Worm (Caenorhabditis elegans) whole organism, young adult: ENCODE measurements around the gene C30G12.1.

Experiments used
- C06A6.2 ChIP-seq: fragments of 200-800 bp; sonication (Bioruptor generic); conservative IDR thresholded peaks from 2 replicates; pipeline ENCODE4 v1.3.6; 2022; ENCODE audit warnings: missing genetic modification characterization, missing compliant biosample characterization
- C17E4.6 ChIP-seq: fragments of 200-800 bp; sonication (Bioruptor generic); IDR thresholded peaks from 2 replicates; pipeline ENCODE4 v1.3.6; 2022; ENCODE audit warnings: missing genetic modification reagents, missing genetic modification characterization, missing compliant biosample characterization
- F23B12.7 ChIP-seq: sonication (generic microtip); optimal IDR thresholded peaks from 2 replicates; lab custom pipeline; 2017; ENCODE audit warnings: missing genetic modification characterization, mild to moderate bottlenecking, missing compliant biosample characterization, antibody characterized with exemption, moderate library complexity; ENCODE audit not compliant: insufficient read depth
- F37B4.10 ChIP-seq: fragments of 200-800 bp; sonication (Bioruptor generic); IDR thresholded peaks from 2 replicates; pipeline ENCODE4 v1.3.6; 2022; ENCODE audit warnings: missing genetic modification characterization, missing compliant biosample characterization
- F57A8.1 ChIP-seq: fragments of 200-800 bp; sonication (Bioruptor generic); optimal IDR thresholded peaks from 2 replicates; lab custom pipeline; 2018; ENCODE audit warnings: mild to moderate bottlenecking, missing genetic modification characterization, moderate library complexity, missing compliant biosample characterization
- Y53F4B.3 ChIP-seq: fragments of 200-800 bp; sonication (Bioruptor generic); IDR thresholded peaks from 2 replicates; pipeline ENCODE4 v1.3.6; 2022; ENCODE audit warnings: missing genetic modification reagents, missing genetic modification characterization, missing compliant biosample characterization
- Y53G8AR.9 ChIP-seq: fragments of 200-800 bp; sonication (Bioruptor generic); conservative IDR thresholded peaks from 2 replicates; pipeline ENCODE4 v1.3.6; 2022; ENCODE audit warnings: missing genetic modification reagents, missing genetic modification characterization, missing compliant biosample characterization
- Y67H2A.10 ChIP-seq: fragments of 200-800 bp; sonication (Bioruptor generic); conservative IDR thresholded peaks from 2 replicates; pipeline ENCODE4 v1.3.6; 2022; ENCODE audit warnings: missing genetic modification reagents, missing genetic modification characterization, missing compliant biosample characterization
- akir-1 ChIP-seq: fragments of 200-800 bp; sonication (Bioruptor generic); optimal IDR thresholded peaks from 2 replicates; lab custom pipeline; 2018; ENCODE audit warnings: mild to moderate bottlenecking, missing genetic modification characterization, moderate library complexity, missing compliant biosample characterization
- ama-1 ChIP-seq, 3 experiments: fragments of 150-350 bp in 1 of 3; sonication (generic microtip) in 2 of 3; optimal IDR thresholded peaks; 2 replicates each; lab custom pipeline; 2014 to 2018; ENCODE audit warnings: missing biosample characterization in 2 of 3, missing genetic modification characterization in 2 of 3, missing genetic modification reagents in 2 of 3
- aptf-2 ChIP-seq: fragments of 200-800 bp; sonication (Bioruptor generic); conservative IDR thresholded peaks from 2 replicates; pipeline ENCODE4 v1.3.6; 2022; ENCODE audit warnings: missing genetic modification reagents, missing genetic modification characterization, missing compliant biosample characterization
- aptf-3 ChIP-seq: fragments of 200-800 bp; sonication (Bioruptor generic); IDR thresholded peaks from 2 replicates; pipeline ENCODE4 v1.3.6; 2022; ENCODE audit warnings: missing genetic modification characterization, missing compliant biosample characterization
- athp-1 ChIP-seq: sonication (generic microtip); optimal IDR thresholded peaks from 2 replicates; lab custom pipeline; 2017; ENCODE audit warnings: mild to moderate bottlenecking, missing genetic modification characterization, missing compliant biosample characterization
- attf-3 ChIP-seq: fragments of 200-800 bp; sonication (Bioruptor generic); conservative IDR thresholded peaks from 2 replicates; pipeline ENCODE4 v1.3.6; 2022; ENCODE audit warnings: missing genetic modification reagents, missing genetic modification characterization, missing compliant biosample characterization
- attf-5 ChIP-seq: fragments of 200-800 bp; sonication (Bioruptor generic); optimal IDR thresholded peaks from 2 replicates; lab custom pipeline; 2018; ENCODE audit warnings: mild to moderate bottlenecking, missing genetic modification characterization, missing compliant biosample characterization
- cebp-2 ChIP-seq: fragments of 200-800 bp; sonication (Bioruptor generic); IDR thresholded peaks from 2 replicates; pipeline ENCODE4 v1.3.6; 2022; ENCODE audit warnings: missing genetic modification characterization, missing compliant biosample characterization
- ceh-100 ChIP-seq: fragments of 200-800 bp; sonication (Bioruptor generic); IDR thresholded peaks from 2 replicates; pipeline ENCODE4 v1.3.6; 2022; ENCODE audit warnings: missing genetic modification reagents, missing genetic modification characterization, missing compliant biosample characterization
- ceh-40 ChIP-seq: fragments of 200-800 bp; sonication (Bioruptor generic); IDR thresholded peaks from 2 replicates; pipeline ENCODE4 v1.3.6; 2022; ENCODE audit warnings: missing genetic modification characterization, missing compliant biosample characterization
- dox-1 ChIP-seq: fragments of 200-800 bp; sonication (Bioruptor generic); IDR thresholded peaks from 2 replicates; pipeline ENCODE4 v1.3.6; 2022; ENCODE audit warnings: missing genetic modification reagents, missing genetic modification characterization, missing compliant biosample characterization
- dpff-1 ChIP-seq: sonication (generic microtip); optimal IDR thresholded peaks from 2 replicates; lab custom pipeline; 2017; ENCODE audit warnings: mild to moderate bottlenecking, missing genetic modification characterization, missing compliant biosample characterization
- egl-44 ChIP-seq: fragments of 200-800 bp; sonication (Bioruptor generic); IDR thresholded peaks from 2 replicates; pipeline ENCODE4 v1.3.6; 2022; ENCODE audit warnings: missing genetic modification reagents, missing genetic modification characterization, missing compliant biosample characterization
- egrh-3 ChIP-seq: fragments of 200-800 bp; sonication (Bioruptor generic); IDR thresholded peaks from 2 replicates; pipeline ENCODE4 v1.3.6; 2022; ENCODE audit warnings: missing genetic modification reagents, missing genetic modification characterization, missing compliant biosample characterization
- ekl-4 ChIP-seq: fragments of 200-800 bp; sonication (Bioruptor generic); IDR thresholded peaks from 2 replicates; pipeline ENCODE4 v1.3.6; 2022; ENCODE audit warnings: missing genetic modification reagents, missing genetic modification characterization, missing compliant biosample characterization
- ets-4 ChIP-seq: fragments of 200-800 bp; sonication (Bioruptor generic); optimal IDR thresholded peaks from 2 replicates; lab custom pipeline; 2018; ENCODE audit warnings: mild to moderate bottlenecking, missing genetic modification characterization, missing compliant biosample characterization
- fkh-3 ChIP-seq: sonication (generic microtip); optimal IDR thresholded peaks from 2 replicates; lab custom pipeline; 2016; ENCODE audit warnings: mild to moderate bottlenecking, missing genetic modification characterization, missing compliant biosample characterization
- gei-17 ChIP-seq: fragments of 200-800 bp; sonication (Bioruptor generic); optimal IDR thresholded peaks from 2 replicates; lab custom pipeline; 2018; ENCODE audit warnings: mild to moderate bottlenecking, missing genetic modification characterization, missing compliant biosample characterization
- him-1 ChIP-seq: sonication (generic microtip); optimal IDR thresholded peaks from 2 replicates; lab custom pipeline; 2016; ENCODE audit warnings: missing genotype, missing genetic modification reagents, missing genetic modification characterization, missing compliant biosample characterization
- hmg-20 ChIP-seq: fragments of 200-800 bp; sonication (Bioruptor generic); IDR thresholded peaks from 2 replicates; pipeline ENCODE4 v1.3.6; 2022; ENCODE audit warnings: missing genetic modification reagents, missing genetic modification characterization, missing compliant biosample characterization
- hsf-1 ChIP-seq: fragments of 200-800 bp; sonication (Bioruptor generic); IDR thresholded peaks from 2 replicates; pipeline ENCODE4 v1.3.6; 2022; ENCODE audit warnings: missing genetic modification reagents, missing genetic modification characterization, missing compliant biosample characterization
- lin-26 ChIP-seq: fragments of 200-800 bp; sonication (Bioruptor generic); IDR thresholded peaks from 2 replicates; pipeline ENCODE4 v1.3.6; 2022; ENCODE audit warnings: missing genetic modification reagents, missing genetic modification characterization, missing compliant biosample characterization
- madf-6 ChIP-seq: fragments of 200-800 bp; sonication (Bioruptor generic); IDR thresholded peaks from 2 replicates; pipeline ENCODE4 v1.3.6; 2022; ENCODE audit warnings: missing genetic modification reagents, missing genetic modification characterization, missing compliant biosample characterization
- mcd-1 ChIP-seq: fragments of 200-800 bp; sonication (Bioruptor generic); IDR thresholded peaks from 2 replicates; pipeline ENCODE4 v1.3.6; 2022; ENCODE audit warnings: missing genetic modification reagents, missing genetic modification characterization, missing compliant biosample characterization
- mel-28 ChIP-seq: sonication (generic microtip); optimal IDR thresholded peaks from 2 replicates; lab custom pipeline; 2016; ENCODE audit warnings: borderline replicate concordance, mild to moderate bottlenecking, missing genetic modification characterization, missing compliant biosample characterization
- nfya-2 ChIP-seq: fragments of 200-800 bp; sonication (Bioruptor generic); IDR thresholded peaks from 2 replicates; pipeline ENCODE4 v1.3.6; 2022; ENCODE audit warnings: missing genetic modification reagents, missing genetic modification characterization, missing compliant biosample characterization
- nhr-120 ChIP-seq: fragments of 200-800 bp; sonication (Bioruptor generic); IDR thresholded peaks from 2 replicates; pipeline ENCODE4 v1.3.6; 2022; ENCODE audit warnings: missing genetic modification characterization, missing compliant biosample characterization
- nhr-179 ChIP-seq: sonication (generic microtip); optimal IDR thresholded peaks from 2 replicates; lab custom pipeline; 2016; ENCODE audit warnings: mild to moderate bottlenecking, missing genetic modification characterization, missing compliant biosample characterization
- nhr-80 ChIP-seq: sonication (generic microtip); optimal IDR thresholded peaks from 2 replicates; lab custom pipeline; 2016; ENCODE audit warnings: missing genetic modification characterization, missing compliant biosample characterization
- rcor-1 ChIP-seq: fragments of 200-800 bp; sonication (Bioruptor generic); IDR thresholded peaks from 2 replicates; pipeline ENCODE4 v1.3.6; 2022; ENCODE audit warnings: missing genetic modification reagents, missing genetic modification characterization, missing compliant biosample characterization
- rec-8 ChIP-seq, 2 experiments: sonication (generic microtip); optimal IDR thresholded peaks; 2 replicates each; lab custom pipeline; 2016; ENCODE audit warnings: mild to moderate bottlenecking in 2 of 2, missing genetic modification characterization in 2 of 2, missing genetic modification reagents in 2 of 2, missing genotype in 2 of 2, missing biosample characterization in 1 of 2, missing compliant biosample characterization in 1 of 2, moderate library complexity in 1 of 2
- repo-1 ChIP-seq: sonication (generic microtip); optimal IDR thresholded peaks from 2 replicates; lab custom pipeline; 2017; ENCODE audit warnings: mild to moderate bottlenecking, missing genetic modification characterization, missing compliant biosample characterization
- sea-2 ChIP-seq: fragments of 200-800 bp; sonication (Bioruptor generic); IDR thresholded peaks from 2 replicates; pipeline ENCODE4 v1.3.6; 2022; ENCODE audit warnings: missing genetic modification characterization, missing compliant biosample characterization
- snpc-1.1 ChIP-seq: sonication (generic microtip); optimal IDR thresholded peaks from 2 replicates; lab custom pipeline; 2017; ENCODE audit warnings: missing genetic modification characterization, mild to moderate bottlenecking, missing compliant biosample characterization, antibody characterized with exemption, moderate library complexity, missing genotype, missing genetic modification reagents; ENCODE audit not compliant: insufficient read depth
- snpc-3.4 ChIP-seq: sonication (generic microtip); optimal IDR thresholded peaks from 2 replicates; lab custom pipeline; 2017; ENCODE audit warnings: missing genetic modification characterization, mild to moderate bottlenecking, missing compliant biosample characterization, antibody characterized with exemption, moderate library complexity, missing genotype, missing genetic modification reagents
- somi-1 ChIP-seq: fragments of 200-800 bp; sonication (Bioruptor generic); optimal IDR thresholded peaks from 2 replicates; lab custom pipeline; 2018; ENCODE audit warnings: mild to moderate bottlenecking, missing genetic modification characterization, missing compliant biosample characterization
- tbp1 ChIP-seq: fragments of 200-800 bp; sonication (Bioruptor generic); optimal IDR thresholded peaks from 2 replicates; lab custom pipeline; 2018; ENCODE audit warnings: mild to moderate bottlenecking, missing genetic modification characterization, missing compliant biosample characterization
- tbx-9 ChIP-seq: sonication (generic microtip); optimal IDR thresholded peaks from 2 replicates; lab custom pipeline; 2016; ENCODE audit warnings: borderline replicate concordance, missing genetic modification characterization, inconsistent platforms, missing compliant biosample characterization
- ztf-18 ChIP-seq: sonication (generic microtip); optimal IDR thresholded peaks from 2 replicates; lab custom pipeline; 2016; ENCODE audit warnings: missing genotype, mild to moderate bottlenecking, missing genetic modification characterization, missing compliant biosample characterization
- ztf-3 ChIP-seq: fragments of 200-800 bp; sonication (Bioruptor generic); optimal IDR thresholded peaks from 2 replicates; lab custom pipeline; 2018; ENCODE audit warnings: mild to moderate bottlenecking, missing genetic modification characterization, missing compliant biosample characterization

The C30G12.1 gene

DNA sequence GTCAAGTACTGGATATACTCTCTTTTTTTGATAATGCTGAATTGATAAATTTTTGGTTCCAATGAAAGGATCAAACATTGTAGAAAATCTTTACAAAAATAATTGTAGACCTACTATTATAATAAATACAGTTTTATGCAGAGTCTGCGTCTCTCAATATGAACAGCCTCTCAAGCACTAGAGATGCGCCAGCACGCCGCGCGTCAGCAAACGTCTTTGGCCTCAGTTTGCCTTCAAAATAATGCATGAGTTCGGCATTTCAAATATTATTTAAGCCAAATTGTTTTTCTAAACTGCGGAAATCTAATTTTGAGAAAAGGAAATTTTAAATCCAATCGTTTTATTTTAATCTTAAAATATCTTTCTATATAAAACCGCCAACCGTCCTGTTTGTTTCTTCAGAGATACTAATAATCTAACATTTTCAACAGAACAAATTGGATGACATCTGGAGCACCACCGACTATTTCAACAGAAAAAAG, 2.6 kb downstream of the C30G12.1 start, which contains the start of gene cul-4 (continued):
- TF ChIP-seq snpc-3.4 (tag; lab: Kevin White, UChicago), result peak; percentile 91
- TF ChIP-seq Y67H2A.10 (GFP tag; lab: Robert Waterston, UW), result no peak
- no peak for TF ChIP-seq akir-1 (GFP tag; lab: Kevin White, UChicago)
- no peak for TF ChIP-seq ama-1 (optimal IDR thresholded peaks at IDR 0.05; lab: Kevin White, UChicago)
- TF ChIP-seq ama-1 (GFP tag; optimal IDR thresholded peaks at IDR 0.05; lab: Kevin White, UChicago), result no peak
- TF ChIP-seq Y53G8AR.9, result peak; percentile 65; the same call in 1 of the 2 replicates
- TF ChIP-seq ets-4 (GFP tag; lab: Kevin White, UChicago), result no peak
- no peak for TF ChIP-seq egl-44 (GFP tag; lab: Robert Waterston, UW)
- peak; percentile 79 for TF ChIP-seq snpc-1.1 (tag; lab: Kevin White, UChicago)
- TF ChIP-seq ekl-4, result peak; percentile 73
- no peak for TF ChIP-seq fkh-3 (tag; lab: Kevin White, UChicago)
- no peak for TF ChIP-seq Y53F4B.3 (GFP tag; lab: Robert Waterston, UW)
- TF ChIP-seq nhr-80 (tag; lab: Kevin White, UChicago), result peak; percentile 22
- no peak for TF ChIP-seq dpff-1 (tag; lab: Kevin White, UChicago)
- TF ChIP-seq ztf-3 (GFP tag; lab: Kevin White, UChicago), result no peak
- no peak for TF ChIP-seq athp-1
- no peak for TF ChIP-seq C06A6.2 (GFP tag; lab: Robert Waterston, UW)
- TF ChIP-seq gei-17 (GFP tag; lab: Kevin White, UChicago), result no peak
- 0 out of 2 replicates have a peak, but pooled peaks have one; percentile 51 for TF ChIP-seq hmg-20
- TF ChIP-seq repo-1 (tag; lab: Kevin White, UChicago), result peak; percentile 12
- no peak for TF ChIP-seq ceh-40 (GFP tag; lab: Robert Waterston, UW)
- no peak for TF ChIP-seq tbx-9 (tag; lab: Kevin White, UChicago)
- peak; percentile 99 for TF ChIP-seq madf-6 (GFP tag; lab: Robert Waterston, UW)
- peak; percentile 68 for TF ChIP-seq tbp1 (GFP tag; lab: Kevin White, UChicago)
- peak; percentile 54 for TF ChIP-seq F23B12.7
- no peak for TF ChIP-seq nhr-179
- TF ChIP-seq ztf-18 (tag; lab: Kevin White, UChicago), result peak; percentile 98
- TF ChIP-seq sea-2 (GFP tag; lab: Robert Waterston, UW), result no peak
- no peak for TF ChIP-seq rec-8 (tag; optimal IDR thresholded peaks at IDR 0.05; lab: Kevin White, UChicago)
- TF ChIP-seq aptf-2 (GFP tag; lab: Robert Waterston, UW), result no peak
- TF ChIP-seq rcor-1, result peak; percentile 88
- no peak for TF ChIP-seq cebp-2 (GFP tag; lab: Robert Waterston, UW)
- TF ChIP-seq nfya-2 (GFP tag; lab: Robert Waterston, UW), result no peak
- no peak for TF ChIP-seq egrh-3 (GFP tag; lab: Robert Waterston, UW)
- no peak for TF ChIP-seq mel-28 (tag; lab: Kevin White, UChicago)
- no peak for TF ChIP-seq nhr-120 (GFP tag; lab: Robert Waterston, UW)
- peak; percentile 82 for TF ChIP-seq him-1 (tag; lab: Kevin White, UChicago)
- no peak for TF ChIP-seq F37B4.10 (GFP tag; lab: Robert Waterston, UW)
- TF ChIP-seq attf-5, result peak; percentile 50
- TF ChIP-seq mcd-1 (GFP tag; lab: Robert Waterston, UW), result peak; percentile 86
- TF ChIP-seq F57A8.1 (GFP tag; lab: Kevin White, UChicago), result no peak
- TF ChIP-seq ceh-100 (GFP tag; lab: Robert Waterston, UW), result peak; percentile 74
- no peak for TF ChIP-seq aptf-3 (GFP tag; lab: Robert Waterston, UW)
- TF ChIP-seq hsf-1 (GFP tag; lab: Robert Waterston, UW), result peak; percentile 71
- peak; percentile 71 for TF ChIP-seq attf-3 (GFP tag; lab: Robert Waterston, UW)
- TF ChIP-seq C17E4.6 (GFP tag; lab: Robert Waterston, UW), result no peak
- no peak for TF ChIP-seq somi-1 (GFP tag; lab: Kevin White, UChicago)
- TF ChIP-seq dox-1 (GFP tag; lab: Robert Waterston, UW), result peak; percentile 90
- no peak for TF ChIP-seq lin-26
